Fruit fly (Drosophila melanogaster) whole organism: Measurements from ENCODE around the gene FER.

Experiments
- CG8478 ChIP-seq: fragments of >200 bp; optimal IDR thresholded peaks from 2 replicates; lab custom pipeline; 2018; ENCODE audit warnings: inconsistent platforms
- Dll ChIP-seq: fragments of >200 bp; optimal IDR thresholded peaks from 2 replicates; lab custom pipeline; 2017

dm6 chr3R:9338771-9339170 is 55.6 kb downstream of the FER start:
- TF ChIP-seq CG8478 (lab: Kevin White, UChicago) = no peak
- no peak for TF ChIP-seq Dll
